Worm (Caenorhabditis elegans) whole organism, L4 larva: ENCODE data around the gene T23E7.2.

Experiments used
- F10B5.3 ChIP-seq: sonication (generic microtip); optimal IDR thresholded peaks from 2 replicates; lab custom pipeline; 2016; ENCODE audit warnings: mild to moderate bottlenecking, missing genetic modification characterization, missing compliant biosample characterization
- madf-9 ChIP-seq: fragments of 200-800 bp; sonication (Bioruptor generic); conservative IDR thresholded peaks from 2 replicates; pipeline ENCODE4 v1.3.6; 2022; ENCODE audit warnings: missing genetic modification reagents, missing genetic modification characterization, missing compliant biosample characterization
- nhr-11 ChIP-seq: fragments of 150-350 bp; optimal IDR thresholded peaks from 2 replicates; lab custom pipeline; 2014; ENCODE audit warnings: missing biosample characterization, missing genetic modification characterization
- pha-4 ChIP-seq, 2 experiments: fragments of 150-350 bp in 1 of 2; fragments of 200-800 bp in 1 of 2; sonication (Bioruptor generic) in 1 of 2; IDR thresholded peaks in 1 of 2; optimal IDR thresholded peaks in 1 of 2; 2 replicates each; pipeline versions ENCODE4 v1.3.6 to Lab custom; 2014 to 2022; ENCODE audit warnings: missing genetic modification characterization in 2 of 2, missing genetic modification reagents in 2 of 2, missing biosample characterization in 1 of 2, missing compliant biosample characterization in 1 of 2

- TF ChIP-seq madf-9 (GFP tag; lab: Robert Waterston, UW) (no peak), nhr-11 (no peak), pha-4 (GFP tag; IDR thresholded peaks at IDR 0.05; lab: Robert Waterston, UW) (no peak), pha-4 (tag; optimal IDR thresholded peaks at IDR 0.05; lab: Kevin White, UChicago) (no peak), F10B5.3 (tag; lab: Kevin White, UChicago) (no peak)
Measured at ce11 chrX:17637528-17637927, 33.3 kb upstream of the T23E7.2 start.
